Worm (Caenorhabditis elegans) whole organism, midembryonic: ENCODE measurements around the gene erfa-3.

ENCODE experiments used
- T22C8.4 ChIP-seq: fragments of 200-800 bp; sonication (Bioruptor generic); IDR thresholded peaks from 2 replicates; pipeline ENCODE4 v1.3.6; 2022; ENCODE audit warnings: missing genetic modification characterization, missing compliant biosample characterization
- flt-1 ChIP-seq: fragments of 200-800 bp; sonication (Bioruptor generic); IDR thresholded peaks from 2 replicates; pipeline ENCODE4 v1.3.6; 2022; ENCODE audit warnings: missing genetic modification characterization, missing compliant biosample characterization
- med-1 ChIP-seq: sonication (generic microtip); optimal IDR thresholded peaks from 2 replicates; lab custom pipeline; 2017; ENCODE audit warnings: missing genetic modification characterization, mild to moderate bottlenecking, missing compliant biosample characterization, antibody characterized with exemption, missing genetic modification reagents; ENCODE audit not compliant: insufficient read depth
- ref-1 ChIP-seq: fragments of 200-800 bp; sonication (Bioruptor generic); conservative IDR thresholded peaks from 2 replicates; pipeline ENCODE4 v1.3.6; 2022; ENCODE audit warnings: missing genetic modification reagents, missing genetic modification characterization, missing compliant biosample characterization
- tab-1 ChIP-seq: fragments of 200-800 bp; sonication (Bioruptor generic); IDR thresholded peaks from 2 replicates; pipeline ENCODE4 v1.3.6; 2022; ENCODE audit warnings: missing genetic modification characterization, missing compliant biosample characterization
- ztf-23 ChIP-seq: fragments of 200-800 bp; sonication (Bioruptor generic); IDR thresholded peaks from 2 replicates; pipeline ENCODE4 v1.3.6; 2022; ENCODE audit warnings: missing genetic modification reagents, missing genetic modification characterization, missing compliant biosample characterization
- ztf-29 ChIP-seq: fragments of 200-800 bp; sonication (Bioruptor generic); IDR thresholded peaks from 2 replicates; pipeline ENCODE4 v1.3.6; 2022; ENCODE audit warnings: missing genetic modification reagents, missing genetic modification characterization, missing compliant biosample characterization

DNA sequence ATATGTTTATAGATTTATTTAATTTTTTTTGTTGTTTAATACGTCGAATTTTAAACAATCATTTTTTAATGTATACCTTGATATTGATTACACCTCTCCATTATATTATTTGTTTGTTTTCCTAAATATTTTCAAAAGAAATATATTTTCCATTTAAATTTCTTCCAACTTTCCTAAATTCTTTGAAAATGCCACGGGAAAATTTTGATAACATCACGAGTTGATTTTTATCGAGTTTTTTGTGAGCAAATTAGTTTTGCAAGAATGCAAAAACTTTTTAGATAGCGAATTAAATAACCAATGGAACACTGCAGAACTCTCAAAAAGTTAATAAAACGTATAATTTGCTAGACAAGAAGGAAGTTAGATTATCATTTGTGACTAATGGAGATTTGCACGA lies 45.1 kb upstream of the erfa-3 start, which contains the start of gene srg-42:
- TF ChIP-seq flt-1 (GFP tag; lab: Robert Waterston, UW) (no peak), T22C8.4 (GFP tag; lab: Robert Waterston, UW) (no peak), ref-1 (GFP tag; lab: Robert Waterston, UW) (no peak), ztf-23 (GFP tag; lab: Robert Waterston, UW) (no peak), med-1 (no peak), tab-1 (no peak), ztf-29 (GFP tag; lab: Robert Waterston, UW) (no peak)
